Worm (Caenorhabditis elegans): ENCODE measurements around the gene mltn-10.

- TF ChIP-seq ama-1 (optimal IDR thresholded peaks at IDR 0.05) (no peak), flt-1 (GFP tag; IDR thresholded peaks at IDR 0.05) (no peak), hnd-1 (tag; optimal IDR thresholded peaks at IDR 0.05) (no peak), hmg-4 (GFP tag; optimal IDR thresholded peaks at IDR 0.05) (no peak), tbx-11 (GFP tag; IDR thresholded peaks at IDR 0.05) (no peak), sea-1 (GFP tag; conservative IDR thresholded peaks at IDR 0.05) (no peak), B0310.2 (tag; optimal IDR thresholded peaks at IDR 0.05) (no peak), pes-1 (GFP tag; IDR thresholded peaks at IDR 0.05) (no peak), tbx-37 (GFP tag; conservative IDR thresholded peaks at IDR 0.05) (no peak)
Measured at ce11 chrII:14672095-14672494, 49.2 kb downstream of the mltn-10 start.

Measured in whole organism, early embryonic.